Fruit fly (Drosophila melanogaster): ENCODE data around the gene Vps16A.
A peak's percentile ranks its signal among the peaks of the same experiment; 100 is the strongest.

Vps16A gene

DNA sequence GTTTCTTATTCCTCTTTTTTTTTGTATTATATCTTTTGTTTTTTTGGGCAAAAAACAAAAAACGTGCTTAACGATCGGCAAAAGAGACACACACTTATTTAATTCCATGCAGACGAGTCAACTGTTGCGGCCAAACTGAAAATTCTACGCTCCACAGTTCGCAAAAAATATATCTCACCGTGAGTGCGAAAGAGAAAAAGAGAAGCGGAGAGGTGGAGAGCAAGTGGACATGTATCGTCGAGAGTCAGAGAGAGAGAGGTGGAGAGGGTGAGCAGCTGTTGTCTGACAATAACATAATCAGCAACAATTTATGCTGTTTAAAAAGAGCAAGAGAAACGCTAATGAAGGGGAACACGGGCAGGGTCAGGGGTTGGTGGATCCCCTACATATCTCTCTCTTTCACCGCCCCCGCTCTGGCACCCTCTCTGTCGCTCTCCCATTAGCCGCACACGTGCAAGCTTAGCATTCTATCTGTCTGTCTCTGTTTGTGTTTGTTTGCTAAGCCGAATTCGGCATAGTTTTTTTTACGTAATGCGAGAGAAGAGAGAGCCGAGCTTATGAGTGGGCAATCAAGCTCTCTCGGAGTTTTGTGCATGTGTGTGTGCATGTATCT lies 40.0 kb upstream of the Vps16A start (continued):
- TF ChIP-seq psq (GFP tag; optimal IDR thresholded peaks at IDR 0.05) (peak; percentile 38), nom (GFP tag; optimal IDR thresholded peaks at IDR 0.05) (peak; percentile 49), tap (tag; optimal IDR thresholded peaks at IDR 0.05) (no peak), otp (GFP tag; IDR thresholded peaks at IDR 0.05) (peak; percentile 79), pros (GFP tag; optimal IDR thresholded peaks at IDR 0.05) (peak; percentile 62), Dll (GFP tag; IDR thresholded peaks at IDR 0.05; ENCODE audit: partially characterized antibody) (peak; percentile 50; the same call in 3 of the 4 replicates), pfk (GFP tag; optimal IDR thresholded peaks at IDR 0.05) (peak; percentile 74), CG8290 (GFP tag; optimal IDR thresholded peaks at IDR 0.05) (no peak), CG8290 (tag; optimal IDR thresholded peaks at IDR 0.05) (peak in 1 of 2 experiments; percentile 31), cg (GFP tag; optimal IDR thresholded peaks at IDR 0.05) (peak; percentile 82), Kr (GFP tag; optimal IDR thresholded peaks at IDR 0.05) (peak; percentile 9), da (GFP tag; optimal IDR thresholded peaks at IDR 0.05) (peak; percentile 67), fd3F (GFP tag; optimal IDR thresholded peaks at IDR 0.05) (no peak), sr (GFP tag; IDR thresholded peaks at IDR 0.05) (peak; percentile 90), sd (tag; optimal IDR thresholded peaks at IDR 0.05) (peak; percentile 93)

DNA sequence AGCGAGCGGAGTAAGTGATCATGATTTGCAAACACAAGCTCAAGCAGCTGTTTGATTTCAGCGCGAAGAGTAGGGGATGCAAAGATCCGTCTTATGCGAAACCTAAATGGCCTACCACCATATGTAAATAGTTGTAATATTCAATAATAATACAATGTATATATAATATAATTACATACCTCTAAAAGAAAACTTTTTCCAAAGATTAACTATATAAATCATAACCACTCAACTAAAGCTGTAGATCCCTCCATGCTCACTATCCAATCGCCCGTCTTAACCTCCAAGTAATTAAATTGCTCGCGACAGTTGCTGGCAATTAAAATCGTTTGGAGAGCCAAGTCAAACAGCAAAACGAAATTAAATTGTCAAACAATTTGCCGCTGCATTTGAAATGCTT lies 39.5 kb upstream of the Vps16A start:
- TF ChIP-seq CG14014 (GFP tag; IDR thresholded peaks at IDR 0.05) (peak; percentile 74), CG10209 (GFP tag; optimal IDR thresholded peaks at IDR 0.05) (peak; percentile 82), her (GFP tag; optimal IDR thresholded peaks at IDR 0.05) (no peak), Rfx (GFP tag; IDR thresholded peaks at IDR 0.05) (peak; percentile 90), CG7357 (GFP tag; IDR thresholded peaks at IDR 0.05) (peak; percentile 71), Usf (GFP tag; optimal IDR thresholded peaks at IDR 0.05) (peak; percentile 60), vnd (GFP tag; IDR thresholded peaks at IDR 0.05; ENCODE audit: partially characterized antibody) (no peak), Nf-YC (tag; optimal IDR thresholded peaks at IDR 0.05) (no peak), HLHmδ (GFP tag; optimal IDR thresholded peaks at IDR 0.05) (no peak), slou (GFP tag; optimal IDR thresholded peaks at IDR 0.05) (no peak), Fer3 (tag; optimal IDR thresholded peaks at IDR 0.05) (peak; percentile 72), lab (GFP tag; optimal IDR thresholded peaks at IDR 0.05) (peak; percentile 88), CG16813 (GFP tag; IDR thresholded peaks at IDR 0.05; ENCODE audit: partially characterized antibody) (no peak), ERR (GFP tag; optimal IDR thresholded peaks at IDR 0.05) (no peak), E2f2 (GFP tag; IDR thresholded peaks at IDR 0.05) (peak; percentile 50; the same call in 1 of the 2 replicates), cwo (GFP tag; optimal IDR thresholded peaks at IDR 0.05) (peak; percentile 30), CG17186 (GFP tag; optimal IDR thresholded peaks at IDR 0.05) (no peak), org-1 (GFP tag; optimal IDR thresholded peaks at IDR 0.05) (peak; percentile 49), grau (tag; optimal IDR thresholded peaks at IDR 0.05) (peak; percentile 81), CG9215 (GFP tag; IDR thresholded peaks at IDR 0.05) (peak; percentile 74), CG11456 (GFP tag; IDR thresholded peaks at IDR 0.05) (peak; percentile 81), CG2116 (GFP tag; optimal IDR thresholded peaks at IDR 0.05) (peak; percentile 9), CG5953 (GFP tag; IDR thresholded peaks at IDR 0.05) (peak; percentile 39; the same call in 1 of the 2 replicates), CG1602 (GFP tag; optimal IDR thresholded peaks at IDR 0.05) (peak; percentile 63), Spps (tag; optimal IDR thresholded peaks at IDR 0.05) (no peak), CG18619 (GFP tag; optimal IDR thresholded peaks at IDR 0.05) (peak; percentile 65), gro (GFP tag; optimal IDR thresholded peaks at IDR 0.05) (no peak), sim (GFP tag; IDR thresholded peaks at IDR 0.05) (0 out of 2 replicates have a peak, but pooled peaks have one; percentile 31), tap (tag; optimal IDR thresholded peaks at IDR 0.05) (peak; percentile 32), H15 (GFP tag; IDR thresholded peaks at IDR 0.05) (peak; percentile 73; the same call in 2 of the 3 replicates), Ets97D (GFP tag; optimal IDR thresholded peaks at IDR 0.05) (no peak), Sox102F (GFP tag; optimal IDR thresholded peaks at IDR 0.05) (peak; percentile 80), CG17568 (GFP tag; optimal IDR thresholded peaks at IDR 0.05) (peak; percentile 3), eve (GFP tag; optimal IDR thresholded peaks at IDR 0.05) (peak in 1 of 2 experiments; percentile 62), C15 (GFP tag; IDR thresholded peaks at IDR 0.05) (0 out of 3 replicates have a peak, but pooled peaks have one; percentile 30)
